Worm (Caenorhabditis elegans) whole organism, L1 larva: ENCODE results near the gene ZC449.2.
A peak's percentile ranks its signal among the peaks of the same experiment; 100 is the strongest.

Experiments used
- C16A3.4 ChIP-seq: fragments of 150-350 bp; optimal IDR thresholded peaks from 2 replicates; lab custom pipeline; 2014; ENCODE audit warnings: missing biosample characterization, missing genetic modification characterization
- C34B4.2 ChIP-seq: sonication (generic microtip); optimal IDR thresholded peaks from 2 replicates; lab custom pipeline; 2017; ENCODE audit warnings: mild to moderate bottlenecking, missing genetic modification characterization, missing compliant biosample characterization
- F16B12.6 ChIP-seq: fragments of 150-350 bp; optimal IDR thresholded peaks from 2 replicates; lab custom pipeline; 2014; ENCODE audit warnings: missing biosample characterization, missing genetic modification characterization
- Y116A8C.19 ChIP-seq: sonication (generic microtip); optimal IDR thresholded peaks from 2 replicates; lab custom pipeline; 2016; ENCODE audit warnings: missing compliant biosample characterization, missing genetic modification characterization, borderline replicate concordance
- aha-1 ChIP-seq: fragments of 150-350 bp; optimal IDR thresholded peaks from 2 replicates; lab custom pipeline; 2014; ENCODE audit warnings: missing biosample characterization, missing genetic modification characterization
- alr-1 ChIP-seq: fragments of 200-800 bp; sonication (Bioruptor generic); optimal IDR thresholded peaks from 2 replicates; lab custom pipeline; 2018; ENCODE audit warnings: borderline replicate concordance, mild to moderate bottlenecking, missing genetic modification characterization, missing compliant biosample characterization
- aly-2 ChIP-seq: fragments of 150-350 bp; optimal IDR thresholded peaks from 2 replicates; lab custom pipeline; 2014; ENCODE audit warnings: missing biosample characterization, missing genetic modification characterization
- ceh-8 ChIP-seq: fragments of 200-800 bp; sonication (Bioruptor generic); optimal IDR thresholded peaks from 2 replicates; lab custom pipeline; 2018; ENCODE audit warnings: mild to moderate bottlenecking, missing genetic modification characterization, moderate library complexity, missing compliant biosample characterization
- ceh-82 ChIP-seq, 3 experiments: fragments of 150-350 bp in 1 of 3; sonication (generic microtip) in 2 of 3; optimal IDR thresholded peaks; 2 replicates each; lab custom pipeline; 2014 to 2017; ENCODE audit warnings: missing biosample characterization in 3 of 3, missing genetic modification characterization in 3 of 3
- dpl-1 ChIP-seq, 3 experiments: fragments of 150-350 bp in 2 of 3; sonication (generic microtip) in 1 of 3; optimal IDR thresholded peaks; 2 replicates each; lab custom pipeline; 2014 to 2017; ENCODE audit warnings: missing biosample characterization in 3 of 3, missing genetic modification characterization in 3 of 3, missing genetic modification reagents in 3 of 3
- dsc-1 ChIP-seq: sonication (generic microtip); optimal IDR thresholded peaks from 2 replicates; lab custom pipeline; 2016; ENCODE audit warnings: mild to moderate bottlenecking, missing genetic modification characterization, missing compliant biosample characterization
- efl-1 ChIP-seq, 4 experiments: fragments of 150-350 bp; optimal IDR thresholded peaks in 3 of 4; peaks in 1 of 4; 1 replicate in 1 of 4; 2 replicates in 3 of 4; lab custom pipeline; 2014; ENCODE audit warnings: missing biosample characterization in 2 of 4, missing genetic modification characterization in 2 of 4, missing genetic modification reagents in 2 of 4
- egl-13 ChIP-seq: sonication (generic microtip); optimal IDR thresholded peaks from 2 replicates; lab custom pipeline; 2016; ENCODE audit warnings: missing genotype, missing genetic modification reagents, missing genetic modification characterization, missing compliant biosample characterization
- elt-2 ChIP-seq: sonication (generic microtip); optimal IDR thresholded peaks from 2 replicates; lab custom pipeline; 2016; ENCODE audit warnings: missing genetic modification characterization, mild to moderate bottlenecking, inconsistent platforms, missing compliant biosample characterization, missing genetic modification reagents
- ets-5 ChIP-seq: fragments of 200-800 bp; sonication (Bioruptor generic); IDR thresholded peaks from 2 replicates; pipeline ENCODE4 v1.3.6; 2022; ENCODE audit warnings: missing genetic modification characterization, missing compliant biosample characterization
- fkh-10 ChIP-seq: sonication (generic microtip); optimal IDR thresholded peaks from 2 replicates; lab custom pipeline; 2017; ENCODE audit warnings: missing biosample characterization, missing genetic modification reagents, missing genetic modification characterization
- fos-1 ChIP-seq: fragments of 150-350 bp; optimal IDR thresholded peaks from 2 replicates; lab custom pipeline; 2014; ENCODE audit warnings: missing biosample characterization, missing genetic modification characterization
- grh-1 ChIP-seq: fragments of 200-800 bp; sonication (Bioruptor generic); IDR thresholded peaks from 2 replicates; pipeline ENCODE4 v1.3.6; 2022; ENCODE audit warnings: missing genetic modification reagents, missing genetic modification characterization, missing compliant biosample characterization
- hpl-2 ChIP-seq: fragments of 150-350 bp; optimal IDR thresholded peaks from 2 replicates; lab custom pipeline; 2014; ENCODE audit warnings: missing biosample characterization, missing genetic modification reagents, missing genetic modification characterization
- lin-14 ChIP-seq: fragments of 200-800 bp; sonication (Bioruptor generic); optimal IDR thresholded peaks from 2 replicates; lab custom pipeline; 2018; ENCODE audit warnings: mild to moderate bottlenecking, missing genetic modification characterization, moderate library complexity, missing compliant biosample characterization
- lin-39 ChIP-seq: fragments of 150-350 bp; optimal IDR thresholded peaks from 2 replicates; lab custom pipeline; 2014; ENCODE audit warnings: missing biosample characterization, missing genetic modification reagents, missing genetic modification characterization
- mab-9 ChIP-seq: fragments of 200-800 bp; sonication (Bioruptor generic); IDR thresholded peaks from 2 replicates; pipeline ENCODE4 v1.3.6; 2022; ENCODE audit warnings: missing genetic modification reagents, missing genetic modification characterization, missing compliant biosample characterization
- mdl-1 ChIP-seq, 2 experiments: fragments of 150-350 bp; optimal IDR thresholded peaks; 2 replicates each; lab custom pipeline; 2014 to 2017; ENCODE audit warnings: missing biosample characterization in 2 of 2, missing genetic modification characterization in 2 of 2, inconsistent platforms in 1 of 2
- mef-2 ChIP-seq: fragments of 150-350 bp; optimal IDR thresholded peaks from 2 replicates; lab custom pipeline; 2014; ENCODE audit warnings: missing biosample characterization, missing genetic modification characterization
- mep-1 ChIP-seq: fragments of 150-350 bp; optimal IDR thresholded peaks from 2 replicates; lab custom pipeline; 2014; ENCODE audit warnings: missing biosample characterization, missing genetic modification characterization
- nhr-11 ChIP-seq: fragments of 150-350 bp; optimal IDR thresholded peaks from 2 replicates; lab custom pipeline; 2014; ENCODE audit warnings: missing biosample characterization, missing genetic modification characterization
- nhr-12 ChIP-seq: sonication (generic microtip); optimal IDR thresholded peaks from 2 replicates; lab custom pipeline; 2017; ENCODE audit warnings: missing biosample characterization, missing genetic modification characterization
- nhr-19 ChIP-seq: fragments of 200-800 bp; sonication (Bioruptor generic); conservative IDR thresholded peaks from 2 replicates; pipeline ENCODE4 v1.3.6; 2022; ENCODE audit warnings: missing genetic modification characterization, missing compliant biosample characterization
- nhr-20 ChIP-seq: sonication (generic microtip); optimal IDR thresholded peaks from 2 replicates; lab custom pipeline; 2016; ENCODE audit warnings: mild to moderate bottlenecking, missing genetic modification characterization, missing compliant biosample characterization
- nhr-28 ChIP-seq: fragments of 150-350 bp; optimal IDR thresholded peaks from 2 replicates; lab custom pipeline; 2014; ENCODE audit warnings: missing biosample characterization, missing genetic modification characterization
- nhr-47 ChIP-seq: sonication (generic microtip); optimal IDR thresholded peaks from 2 replicates; lab custom pipeline; 2016; ENCODE audit warnings: mild to moderate bottlenecking, missing genetic modification characterization, moderate library complexity, missing compliant biosample characterization
- nhr-71 ChIP-seq: sonication (generic microtip); optimal IDR thresholded peaks from 2 replicates; lab custom pipeline; 2016; ENCODE audit warnings: mild to moderate bottlenecking, missing genetic modification characterization, moderate library complexity, missing compliant biosample characterization
- nhr-84 ChIP-seq: sonication (generic microtip); optimal IDR thresholded peaks from 2 replicates; lab custom pipeline; 2017; ENCODE audit warnings: missing biosample characterization, missing genetic modification characterization
- nhr-85 ChIP-seq: sonication (generic microtip); peaks from one replicate; lab custom pipeline; 2016; ENCODE audit warnings: missing genetic modification characterization, inconsistent platforms, missing compliant biosample characterization
- nhr-90 ChIP-seq: sonication (generic microtip); optimal IDR thresholded peaks from 2 replicates; lab custom pipeline; 2016; ENCODE audit warnings: mild to moderate bottlenecking, missing genetic modification characterization, missing compliant biosample characterization; ENCODE audit not compliant: poor library complexity
- pqm-1 ChIP-seq: sonication (generic microtip); optimal IDR thresholded peaks from 3 replicates; lab custom pipeline; 2017; ENCODE audit warnings: missing biosample characterization, missing genetic modification characterization
- skn-1 ChIP-seq: fragments of 150-350 bp; optimal IDR thresholded peaks from 2 replicates; lab custom pipeline; 2014; ENCODE audit warnings: missing biosample characterization, missing genetic modification characterization
- snpc-4 ChIP-seq: fragments of 150-350 bp; optimal IDR thresholded peaks from 2 replicates; lab custom pipeline; 2014; ENCODE audit warnings: missing biosample characterization, missing genetic modification characterization
- sox-4 ChIP-seq: sonication (generic microtip); optimal IDR thresholded peaks from 2 replicates; lab custom pipeline; 2016; ENCODE audit warnings: missing genetic modification characterization, missing compliant biosample characterization
- sptf-1 ChIP-seq: fragments of 150-350 bp; optimal IDR thresholded peaks from 2 replicates; lab custom pipeline; 2014; ENCODE audit warnings: missing biosample characterization, missing genetic modification characterization
- tbx-2 ChIP-seq: sonication (generic microtip); optimal IDR thresholded peaks from 2 replicates; lab custom pipeline; 2016; ENCODE audit warnings: missing genetic modification characterization, missing compliant biosample characterization
- tlp-1 ChIP-seq: fragments of 150-350 bp; optimal IDR thresholded peaks from 2 replicates; lab custom pipeline; 2014; ENCODE audit warnings: missing biosample characterization, missing genetic modification characterization
- unc-30 ChIP-seq: sonication (generic microtip); optimal IDR thresholded peaks from 2 replicates; lab custom pipeline; 2017; ENCODE audit warnings: missing biosample characterization, missing genetic modification characterization
- unc-98 ChIP-seq: fragments of 200-800 bp; sonication (Bioruptor generic); IDR thresholded peaks from 2 replicates; pipeline ENCODE4 v1.3.6; 2022; ENCODE audit warnings: missing genetic modification characterization, missing compliant biosample characterization
- ztf-11 ChIP-seq, 2 experiments: sonication (generic microtip); optimal IDR thresholded peaks; 2 replicates each; lab custom pipeline; 2016 to 2017; ENCODE audit warnings: missing genetic modification characterization in 2 of 2, missing biosample characterization in 1 of 2, missing compliant biosample characterization in 1 of 2

The ZC449.2 gene

ce11 chrX:5063750-5064652 lies 42.9 kb downstream of the ZC449.2 start, which contains the start of gene C24H10.2 (continued):
- TF ChIP-seq nhr-90 (no peak), hpl-2 (GFP tag; lab: Kevin White, UChicago) (no peak), grh-1 (GFP tag; lab: Robert Waterston, UW) (no peak), F16B12.6 (tag; lab: Kevin White, UChicago) (no peak), aly-2 (no peak), ets-5 (no peak), tlp-1 (no peak), mef-2 (no peak), skn-1 (no peak), nhr-84 (tag; lab: Kevin White, UChicago) (no peak), nhr-28 (tag; lab: Kevin White, UChicago) (no peak), lin-39 (tag; lab: Kevin White, UChicago) (no peak), nhr-71 (tag; lab: Kevin White, UChicago) (peak; percentile 59), unc-30 (tag; lab: Kevin White, UChicago) (no peak), mab-9 (GFP tag; lab: Robert Waterston, UW) (no peak), fkh-10 (GFP tag; lab: Kevin White, UChicago) (peak; percentile 48), mdl-1 (tag; optimal IDR thresholded peaks at IDR 0.05; lab: Kevin White, UChicago) (peak in 1 of 2 experiments; percentile 7), nhr-12 (tag; lab: Kevin White, UChicago) (no peak), tbx-2 (tag; lab: Kevin White, UChicago) (peak; percentile 1), elt-2 (tag; lab: Kevin White, UChicago) (peak; percentile 55), alr-1 (tag; lab: Kevin White, UChicago) (no peak), fos-1 (tag; lab: Kevin White, UChicago) (no peak), ceh-82 (tag; optimal IDR thresholded peaks at IDR 0.05; lab: Kevin White, UChicago) (peak in 1 of 3 experiments; percentile 42), ceh-8 (no peak), C34B4.2 (tag; lab: Kevin White, UChicago) (no peak), lin-14 (GFP tag; lab: Kevin White, UChicago) (peak; percentile 83), sptf-1 (tag; lab: Kevin White, UChicago) (no peak), unc-98 (GFP tag; lab: Robert Waterston, UW) (no peak), nhr-19 (no peak), pqm-1 (tag; lab: Kevin White, UChicago) (no peak), Y116A8C.19 (tag; lab: Kevin White, UChicago) (no peak), nhr-11 (tag; lab: Kevin White, UChicago) (no peak), dsc-1 (peak; percentile 13)
- TF ChIP-seq, all 84 proteins: peak for 20

ce11 chrX:5066570-5066969 lies 45.5 kb downstream of the ZC449.2 start:
- no peak for TF ChIP-seq unc-98 (GFP tag; lab: Robert Waterston, UW)
- TF ChIP-seq dsc-1, result no peak
- TF ChIP-seq efl-1 (optimal IDR thresholded peaks at IDR 0.05; lab: Kevin White, UChicago), result no peak
- peak in 1 of 2 experiments; percentile 79 for TF ChIP-seq efl-1 (GFP tag; optimal IDR thresholded peaks at IDR 0.05 in 1 of 2; lab: Kevin White, UChicago)

ce11 chrX:5067796-5068195 lies 46.7 kb downstream of the ZC449.2 start, which contains the start of gene clc-7:
Gene clc-7, plus strand, starts transcription at chrX:5068096.
- TF ChIP-seq C16A3.4 (tag; lab: Kevin White, UChicago) (no peak), mep-1 (tag; lab: Kevin White, UChicago) (no peak), ztf-11 (tag; optimal IDR thresholded peaks at IDR 0.05; lab: Kevin White, UChicago) (no peak), egl-13 (no peak), sox-4 (no peak), ceh-82 (tag; optimal IDR thresholded peaks at IDR 0.05; lab: Kevin White, UChicago) (no peak), nhr-85 (tag; lab: Kevin White, UChicago) (no peak), dpl-1 (GFP tag; optimal IDR thresholded peaks at IDR 0.05; lab: Kevin White, UChicago) (no peak), lin-39 (tag; lab: Kevin White, UChicago) (no peak), ceh-8 (no peak), aha-1 (tag; lab: Kevin White, UChicago) (no peak), ets-5 (no peak), snpc-4 (tag; lab: Kevin White, UChicago) (no peak), nhr-47 (no peak), nhr-20 (tag; lab: Kevin White, UChicago) (no peak)
